Worm (Caenorhabditis elegans): ENCODE data around the gene Y54G2A.11.
A peak's percentile ranks its signal among the peaks of the same experiment; 100 is the strongest.

Y54G2A.11 gene

ce11 chrIV:2805525-2805924 is 33.9 kb upstream of the Y54G2A.11 start, which contains the start of gene Y54G2A.45 (continued):
- TF ChIP-seq tag-97 (GFP tag; IDR thresholded peaks at IDR 0.05) (no peak), tra-1 (GFP tag; IDR thresholded peaks at IDR 0.05) (peak; percentile 89), nhr-10 (tag; optimal IDR thresholded peaks at IDR 0.05) (no peak), F10B5.3 (tag; optimal IDR thresholded peaks at IDR 0.05) (peak; percentile 58), mes-2 (tag; optimal IDR thresholded peaks at IDR 0.05; ENCODE audit: poor library complexity, severe bottlenecking) (peak; percentile 77), T26A8.4 (GFP tag; IDR thresholded peaks at IDR 0.05) (peak; percentile 60), nhr-28 (tag; optimal IDR thresholded peaks at IDR 0.05) (peak; percentile 89), hlh-30 (tag; optimal IDR thresholded peaks at IDR 0.05; ENCODE audit: insufficient read depth) (peak; percentile 91), T20F7.1 (GFP tag; optimal IDR thresholded peaks at IDR 0.05) (no peak), saeg-2 (GFP tag; IDR thresholded peaks at IDR 0.05) (peak; percentile 74; the same call in 1 of the 2 replicates), F37D6.2 (tag; optimal IDR thresholded peaks at IDR 0.05) (peak; percentile 20), dmd-6 (GFP tag; IDR thresholded peaks at IDR 0.05) (peak; percentile 87), ceh-62 (tag; optimal IDR thresholded peaks at IDR 0.05) (no peak), mxl-3 (GFP tag; optimal IDR thresholded peaks at IDR 0.05) (peak; percentile 77), lin-29 (GFP tag; IDR thresholded peaks at IDR 0.05) (no peak), ztf-7 (tag; optimal IDR thresholded peaks at IDR 0.05) (no peak), zfp-2 (tag; optimal IDR thresholded peaks at IDR 0.05) (peak; percentile 8), arid-1 (GFP tag; conservative IDR thresholded peaks at IDR 0.05) (peak; percentile 78), lin-15B (tag; optimal IDR thresholded peaks at IDR 0.05) (no peak), dmd-9 (GFP tag; IDR thresholded peaks at IDR 0.05) (peak; percentile 72; the same call in 1 of the 2 replicates), lir-3 (tag; optimal IDR thresholded peaks at IDR 0.05) (peak; percentile 48), nhr-102 (tag; optimal IDR thresholded peaks at IDR 0.05) (peak; percentile 83), Y75B8A.6 (GFP tag; IDR thresholded peaks at IDR 0.05) (peak; percentile 57; the same call in 1 of the 2 replicates), Y105C5A.15 (GFP tag; IDR thresholded peaks at IDR 0.05) (no peak), hmg-1.1 (GFP tag; IDR thresholded peaks at IDR 0.05) (peak; percentile 63; the same call in 1 of the 2 replicates), lin-38 (GFP tag; IDR thresholded peaks at IDR 0.05) (peak; percentile 80), rbr-2 (tag; optimal IDR thresholded peaks at IDR 0.05) (peak; percentile 51), nhr-11 (tag; optimal IDR thresholded peaks at IDR 0.05) (peak; percentile 55), set-16 (GFP tag; IDR thresholded peaks at IDR 0.05) (no peak), madf-5 (GFP tag; IDR thresholded peaks at IDR 0.05) (peak; percentile 47 to 76; a peak in 3 of 4 replicates), ctbp-1 (GFP tag; IDR thresholded peaks at IDR 0.05) (peak; percentile 74; the same call in 1 of the 2 replicates), nhr-6 (tag; optimal IDR thresholded peaks at IDR 0.05) (peak; percentile 3), mep-1 (tag; optimal IDR thresholded peaks at IDR 0.05) (peak; percentile 78), daf-8 (GFP tag; IDR thresholded peaks at IDR 0.05) (no peak), lsy-2 (tag; optimal IDR thresholded peaks at IDR 0.05) (peak in 1 of 2 experiments; percentile 69), ceh-32 (tag; optimal IDR thresholded peaks at IDR 0.05; ENCODE audit: poor library complexity) (no peak), nhr-48 (tag; optimal IDR thresholded peaks at IDR 0.05) (peak; percentile 84), ceh-44 (GFP tag; IDR thresholded peaks at IDR 0.05) (peak; percentile 80), mxl-2 (GFP tag; conservative IDR thresholded peaks at IDR 0.05) (0 out of 2 replicates have a peak, but pooled peaks have one; percentile 12), aha-1 (tag) (peak; percentile 70), zip-11 (GFP tag; IDR thresholded peaks at IDR 0.05) (no peak), lin-1 (GFP tag; IDR thresholded peaks at IDR 0.05) (no peak), nhr-42 (GFP tag; IDR thresholded peaks at IDR 0.05) (peak; percentile 69; the same call in 1 of the 2 replicates), dpl-1 (GFP tag; optimal IDR thresholded peaks at IDR 0.05) (peak; percentile 25), gei-8 (GFP tag; optimal IDR thresholded peaks at IDR 0.05) (peak; percentile 91), snpc-1.2 (GFP tag; IDR thresholded peaks at IDR 0.05) (peak; percentile 78)
